Worm (Caenorhabditis elegans): ENCODE measurements around the gene Y66D12A.10.

Y66D12A.10 gene

ce11 chrIII:11614874-11615273 lies 49.2 kb downstream of the Y66D12A.10 start:
- TF ChIP-seq ceh-16 (tag; optimal IDR thresholded peaks at IDR 0.05) (no peak), ZK546.5 (tag; optimal IDR thresholded peaks at IDR 0.05) (no peak), C34F6.9 (tag; optimal IDR thresholded peaks at IDR 0.05) (no peak), nhr-25 (tag; optimal IDR thresholded peaks at IDR 0.05) (no peak), mbf-1 (tag; optimal IDR thresholded peaks at IDR 0.05) (no peak), ztf-11 (tag; optimal IDR thresholded peaks at IDR 0.05) (no peak), lsy-2 (tag; optimal IDR thresholded peaks at IDR 0.05) (no peak), F13H6.1 (tag; optimal IDR thresholded peaks at IDR 0.05) (no peak), zag-1 (tag; optimal IDR thresholded peaks at IDR 0.05) (no peak), skn-1 (tag; optimal IDR thresholded peaks at IDR 0.05) (no peak), nhr-21 (tag; optimal IDR thresholded peaks at IDR 0.05) (no peak), alr-1 (tag; optimal IDR thresholded peaks at IDR 0.05) (no peak), blmp-1 (tag; optimal IDR thresholded peaks at IDR 0.05; ENCODE audit: insufficient read depth) (no peak), elt-1 (tag; optimal IDR thresholded peaks at IDR 0.05) (no peak), elt-3 (tag; optimal IDR thresholded peaks at IDR 0.05) (no peak)

DNA sequence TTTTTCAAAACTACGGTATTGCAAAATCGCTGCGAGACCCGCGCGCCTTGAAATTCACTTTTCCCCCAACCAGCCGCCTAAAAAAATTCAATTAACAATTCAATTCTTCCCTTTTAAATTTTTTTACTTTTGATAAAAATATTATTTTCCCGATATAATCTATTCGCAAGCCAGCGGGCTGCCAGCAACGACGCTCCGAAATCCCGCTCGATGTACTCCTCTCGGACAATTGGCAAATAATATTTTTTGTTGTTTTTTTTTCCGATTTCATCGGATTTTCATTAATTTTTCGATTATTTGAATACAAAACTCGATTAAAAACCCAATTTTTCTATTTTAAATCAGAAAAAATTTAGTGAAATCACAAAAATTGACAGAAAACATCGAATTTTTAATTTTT lies 50.1 kb downstream of the Y66D12A.10 start:
- no peak for TF ChIP-seq lsy-2 (tag; optimal IDR thresholded peaks at IDR 0.05)
- no peak for TF ChIP-seq mbf-1 (tag; optimal IDR thresholded peaks at IDR 0.05)
- no peak for TF ChIP-seq F13H6.1 (tag; optimal IDR thresholded peaks at IDR 0.05)
- no peak for TF ChIP-seq sem-4 (tag; optimal IDR thresholded peaks at IDR 0.05)
- TF ChIP-seq lin-11 (tag; optimal IDR thresholded peaks at IDR 0.05): no peak
- no peak for TF ChIP-seq R02D3.7 (tag; optimal IDR thresholded peaks at IDR 0.05)
- TF ChIP-seq ceh-16 (tag; optimal IDR thresholded peaks at IDR 0.05): no peak
- no peak for TF ChIP-seq mab-5 (tag; optimal IDR thresholded peaks at IDR 0.05)
- no peak for TF ChIP-seq unc-62 (GFP tag; optimal IDR thresholded peaks at IDR 0.05)
- no peak for TF ChIP-seq ama-1 (optimal IDR thresholded peaks at IDR 0.05)
- TF ChIP-seq lin-39 (tag; optimal IDR thresholded peaks at IDR 0.05): no peak
- TF ChIP-seq snpc-4 (tag; optimal IDR thresholded peaks at IDR 0.05): no peak
- TF ChIP-seq aly-2 (tag; optimal IDR thresholded peaks at IDR 0.05): no peak
- no peak for TF ChIP-seq sma-9 (GFP tag; optimal IDR thresholded peaks at IDR 0.05)
- TF ChIP-seq sma-9 (tag; optimal IDR thresholded peaks at IDR 0.05): no peak
- no peak for TF ChIP-seq ztf-11 (tag; optimal IDR thresholded peaks at IDR 0.05)
- no peak for TF ChIP-seq nhr-10 (tag; optimal IDR thresholded peaks at IDR 0.05)
- TF ChIP-seq nhr-12 (tag; optimal IDR thresholded peaks at IDR 0.05): no peak
- TF ChIP-seq nhr-77 (tag; optimal IDR thresholded peaks at IDR 0.05): no peak
- TF ChIP-seq unc-55 (GFP tag; optimal IDR thresholded peaks at IDR 0.05): no peak

DNA sequence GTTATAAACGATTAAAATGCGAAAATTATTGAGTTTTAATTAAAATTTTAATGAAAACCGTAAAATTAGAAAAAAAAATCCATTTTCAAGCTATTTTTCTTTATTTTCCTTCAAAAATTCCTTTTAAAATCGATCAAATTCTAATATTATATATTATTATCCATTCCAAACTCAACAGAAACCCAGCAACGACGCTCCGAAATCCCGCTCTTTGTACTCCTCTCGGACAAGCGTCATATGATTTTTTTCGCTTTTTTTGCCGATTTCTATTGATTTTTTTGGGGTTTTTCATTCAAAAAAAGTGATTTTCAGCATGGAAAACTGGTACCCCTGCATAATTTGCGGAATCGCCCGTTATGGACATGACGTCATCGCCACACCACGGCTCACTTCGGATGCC lies 50.8 kb downstream of the Y66D12A.10 start, which contains the start of gene ceh-91:
Gene ceh-91, plus strand, starts transcription at position 301 of the 400 bp plus-strand sequence.
- TF ChIP-seq mdl-1 (tag; optimal IDR thresholded peaks at IDR 0.05) (no peak), nhr-23 (tag; optimal IDR thresholded peaks at IDR 0.05) (no peak), fos-1 (tag; optimal IDR thresholded peaks at IDR 0.05) (no peak), alr-1 (tag; optimal IDR thresholded peaks at IDR 0.05) (no peak), peb-1 (tag; optimal IDR thresholded peaks at IDR 0.05) (no peak), lin-39 (tag; optimal IDR thresholded peaks at IDR 0.05) (no peak)
